Worm (Caenorhabditis elegans): ENCODE data around the gene K10B2.4.

K10B2.4 gene

ce11 chrII:6360822-6361221 is at the start of gene K10B2.4:
K10B2.4 (minus strand) TSS chrII:6360959.
- no peak for TF ChIP-seq unc-62 (GFP tag; optimal IDR thresholded peaks at IDR 0.05)

- no peak for TF ChIP-seq unc-62 (GFP tag; optimal IDR thresholded peaks at IDR 0.05)
Observed at ce11 chrII:6410181-6410580, 49.4 kb upstream of the K10B2.4 start, which contains the start of gene T25D10.4. T25D10.4 (minus strand) TSS chrII:6410281.

- TF ChIP-seq unc-62 (GFP tag; optimal IDR thresholded peaks at IDR 0.05) = no peak
Observed at ce11 chrII:6409098-6409497, 48.3 kb upstream of the K10B2.4 start.

ce11 chrII:6407279-6407678 is 46.5 kb upstream of the K10B2.4 start, which contains the start of gene spp-11:
spp-11 (minus strand) TSS chrII:6407379.
- no peak for TF ChIP-seq unc-62 (GFP tag; optimal IDR thresholded peaks at IDR 0.05)

ce11 chrII:6403233-6403632 is 42.5 kb upstream of the K10B2.4 start, which contains the start of gene T25D10.1:
T25D10.1 (plus strand) TSS chrII:6403401.
- TF ChIP-seq unc-62 (GFP tag; optimal IDR thresholded peaks at IDR 0.05) = no peak

- no peak for TF ChIP-seq unc-62 (GFP tag; optimal IDR thresholded peaks at IDR 0.05)
Observed at ce11 chrII:6401649-6402048, 40.9 kb upstream of the K10B2.4 start, which contains the start of gene btb-2. btb-2 (plus strand) TSS chrII:6401949.

ce11 chrII:6398406-6398805 is 37.6 kb upstream of the K10B2.4 start, which contains the start of gene zig-10:
zig-10 (plus strand) TSS chrII:6398706.
- no peak for TF ChIP-seq unc-62 (GFP tag; optimal IDR thresholded peaks at IDR 0.05)

ce11 chrII:6394037-6394436 is 33.3 kb upstream of the K10B2.4 start:
- TF ChIP-seq unc-62 (GFP tag; optimal IDR thresholded peaks at IDR 0.05) = no peak

- TF ChIP-seq unc-62 (GFP tag; optimal IDR thresholded peaks at IDR 0.05) = no peak
Observed at ce11 chrII:6391195-6391594, 30.4 kb upstream of the K10B2.4 start, which contains the start of gene F58F12.3. F58F12.3 (minus strand) TSS chrII:6391295.

- TF ChIP-seq unc-62 (GFP tag; optimal IDR thresholded peaks at IDR 0.05) = no peak
Observed at ce11 chrII:6387937-6388336, 27.2 kb upstream of the K10B2.4 start, which contains the start of gene F58F12.2. F58F12.2 (minus strand) TSS chrII:6388037.

ce11 chrII:6386467-6386866 is 25.7 kb upstream of the K10B2.4 start, which contains the start of gene F58F12.4:
F58F12.4 (plus strand) TSS chrII:6386767.
- no peak for TF ChIP-seq unc-62 (GFP tag; optimal IDR thresholded peaks at IDR 0.05)

ce11 chrII:6383183-6383695 is 22.5 kb upstream of the K10B2.4 start, which contains the start of gene F58F12.1:
F58F12.1 (plus strand) TSS chrII:6383645.
- TF ChIP-seq unc-62 (GFP tag; optimal IDR thresholded peaks at IDR 0.05) = no peak

- TF ChIP-seq unc-62 (GFP tag; optimal IDR thresholded peaks at IDR 0.05) = no peak
Observed at ce11 chrII:6380866-6381265, 20.1 kb upstream of the K10B2.4 start, which contains the start of gene F58F12.12. F58F12.12 (plus strand) TSS chrII:6381166.

- TF ChIP-seq unc-62 (GFP tag; optimal IDR thresholded peaks at IDR 0.05) = no peak
Observed at ce11 chrII:6379038-6379563, 18.3 kb upstream of the K10B2.4 start.

ce11 chrII:6377381-6377948 is 16.7 kb upstream of the K10B2.4 start:
- TF ChIP-seq unc-62 (GFP tag; optimal IDR thresholded peaks at IDR 0.05) = no peak

ce11 chrII:6376693-6377092 is 15.9 kb upstream of the K10B2.4 start:
- no peak for TF ChIP-seq unc-62 (GFP tag; optimal IDR thresholded peaks at IDR 0.05)

- TF ChIP-seq unc-62 (GFP tag; optimal IDR thresholded peaks at IDR 0.05) = no peak
Observed at ce11 chrII:6374646-6375045, 13.9 kb upstream of the K10B2.4 start.
